Fruit fly (Drosophila melanogaster) whole organism, embryonic: Measurements from ENCODE around the gene Fas1.
A peak's percentile ranks its signal among the peaks of the same experiment; 100 is the strongest.

ENCODE experiments used
- Abd-B ChIP-seq: fragments of 200-800 bp; sonication (Bioruptor generic); optimal IDR thresholded peaks from 2 replicates; lab custom pipeline; 2018; ENCODE audit warnings: missing biosample characterization, mild to moderate bottlenecking, missing genetic modification characterization, moderate library complexity
- Atf6 ChIP-seq: fragments of 200-800 bp; sonication (Bioruptor generic); IDR thresholded peaks from 2 replicates; pipeline ENCODE4 v1.3.6; 2022; ENCODE audit warnings: missing biosample characterization, missing genetic modification characterization
- B-H2 ChIP-seq: fragments of 200-800 bp; sonication (Bioruptor generic); optimal IDR thresholded peaks from 2 replicates; lab custom pipeline; 2018; ENCODE audit warnings: missing biosample characterization, mild to moderate bottlenecking, missing genetic modification characterization
- Bteb2 ChIP-seq: fragments of 200-800 bp; sonication (Bioruptor generic); optimal IDR thresholded peaks from 2 replicates; lab custom pipeline; 2016; ENCODE audit warnings: missing biosample characterization, missing genetic modification characterization
- CG10462 ChIP-seq: fragments of 200-800 bp; sonication (Bioruptor generic); optimal IDR thresholded peaks from 2 replicates; lab custom pipeline; 2016; ENCODE audit warnings: missing biosample characterization, missing genetic modification characterization
- CG12104 ChIP-seq: fragments of 200-800 bp; sonication (Bioruptor generic); optimal IDR thresholded peaks from 3 replicates; lab custom pipeline; 2016; ENCODE audit warnings: missing biosample characterization, missing genetic modification characterization
- CG12391 ChIP-seq: fragments of 200-800 bp; sonication (Bioruptor generic); optimal IDR thresholded peaks from 3 replicates; lab custom pipeline; 2018; ENCODE audit warnings: missing biosample characterization, mild to moderate bottlenecking, missing genetic modification characterization, moderate library complexity
- CG13424 ChIP-seq: fragments of 200-800 bp; sonication (Bioruptor generic); optimal IDR thresholded peaks from 2 replicates; lab custom pipeline; 2019; ENCODE audit warnings: missing biosample characterization, mild to moderate bottlenecking, missing genetic modification characterization, moderate library complexity
- CG15601 ChIP-seq: fragments of 200-800 bp; sonication (Bioruptor generic); optimal IDR thresholded peaks from 3 replicates; lab custom pipeline; 2019; ENCODE audit warnings: missing biosample characterization, mild to moderate bottlenecking, missing genetic modification characterization, moderate library complexity
- CG17328 ChIP-seq: fragments of 200-800 bp; sonication (Bioruptor generic); IDR thresholded peaks from 2 replicates; pipeline ENCODE4 v1.3.6; 2022; ENCODE audit warnings: missing biosample characterization, missing genetic modification characterization
- CG2116 ChIP-seq: fragments of 200-800 bp; sonication (Bioruptor generic); optimal IDR thresholded peaks from 3 replicates; lab custom pipeline; 2018; ENCODE audit warnings: missing biosample characterization, mild to moderate bottlenecking, missing genetic modification characterization
- CG2199 ChIP-seq: fragments of 200-800 bp; sonication (Bioruptor generic); IDR thresholded peaks from 3 replicates; pipeline ENCODE4 v1.3.6; 2022; ENCODE audit warnings: missing biosample characterization, missing genetic modification characterization
- CG32772 ChIP-seq: fragments of 200-800 bp; sonication (Bioruptor generic); IDR thresholded peaks from 2 replicates; pipeline ENCODE4 v1.3.6; 2022; ENCODE audit warnings: missing biosample characterization, missing genetic modification characterization
- CG4404 ChIP-seq: fragments of 200-800 bp; sonication (Bioruptor generic); IDR thresholded peaks from 2 replicates; pipeline ENCODE4 v1.3.6; 2022; ENCODE audit warnings: missing biosample characterization, missing genetic modification characterization
- CG4707 ChIP-seq: fragments of 200-800 bp; sonication (Bioruptor generic); optimal IDR thresholded peaks from 2 replicates; lab custom pipeline; 2018; ENCODE audit warnings: missing biosample characterization, mild to moderate bottlenecking, missing genetic modification characterization, moderate library complexity
- CG6254 ChIP-seq: fragments of 200-800 bp; sonication (Bioruptor generic); optimal IDR thresholded peaks from 3 replicates; lab custom pipeline; 2017; ENCODE audit warnings: mild to moderate bottlenecking, missing biosample characterization, missing genetic modification reagents, missing genetic modification characterization
- CG8944 ChIP-seq: fragments of 200-800 bp; sonication (Bioruptor generic); optimal IDR thresholded peaks from 3 replicates; lab custom pipeline; 2016; ENCODE audit warnings: missing biosample characterization, missing genetic modification characterization
- CG9727 ChIP-seq: fragments of 200-800 bp; sonication (Bioruptor generic); optimal IDR thresholded peaks from 3 replicates; lab custom pipeline; 2017; ENCODE audit warnings: missing biosample characterization, mild to moderate bottlenecking, missing genetic modification characterization
- CoRest ChIP-seq: fragments of 200-800 bp; sonication (Bioruptor generic); optimal IDR thresholded peaks from 3 replicates; lab custom pipeline; 2018; ENCODE audit warnings: missing biosample characterization, mild to moderate bottlenecking, missing genetic modification characterization, moderate library complexity
- D19B ChIP-seq: fragments of 200-800 bp; sonication (Bioruptor generic); optimal IDR thresholded peaks from 2 replicates; lab custom pipeline; 2017; ENCODE audit warnings: missing biosample characterization, mild to moderate bottlenecking, missing genetic modification characterization
- Dll ChIP-seq: fragments of 200-800 bp; sonication (Bioruptor generic); IDR thresholded peaks from 4 replicates; pipeline ENCODE4 v1.3.6; 2022; ENCODE audit warnings: missing biosample characterization, missing genetic modification characterization; ENCODE audit not compliant: partially characterized antibody
- HLH3B ChIP-seq: fragments of 200-800 bp; sonication (Bioruptor generic); IDR thresholded peaks from 2 replicates; pipeline ENCODE4 v1.3.6; 2022; ENCODE audit warnings: missing biosample characterization, missing genetic modification characterization
- Hmr ChIP-seq: fragments of 200-800 bp; sonication (Bioruptor generic); optimal IDR thresholded peaks from 3 replicates; lab custom pipeline; 2017; ENCODE audit warnings: mild to moderate bottlenecking, missing biosample characterization, missing genetic modification reagents, missing genetic modification characterization
- Hr78 ChIP-seq, 2 experiments: fragments of 200-800 bp in 1 of 2; fragments of >200 bp in 1 of 2; sonication (Bioruptor generic) in 1 of 2; optimal IDR thresholded peaks; 2 replicates each; lab custom pipeline; 2017 to 2019; ENCODE audit warnings: missing biosample characterization in 2 of 2, missing genetic modification characterization in 2 of 2, mild to moderate bottlenecking in 1 of 2, moderate library complexity in 1 of 2
- Meics ChIP-seq: fragments of 200-800 bp; sonication (Bioruptor generic); optimal IDR thresholded peaks from 2 replicates; lab custom pipeline; 2017; ENCODE audit warnings: missing biosample characterization, mild to moderate bottlenecking, missing genetic modification characterization
- Mrtf ChIP-seq: fragments of 200-800 bp; sonication (Bioruptor generic); IDR thresholded peaks from 3 replicates; pipeline ENCODE4 v1.3.6; 2022; ENCODE audit warnings: missing biosample characterization, missing genetic modification characterization
- Oli ChIP-seq: fragments of 200-800 bp; sonication (Bioruptor generic); optimal IDR thresholded peaks from 2 replicates; lab custom pipeline; 2018; ENCODE audit warnings: missing biosample characterization, mild to moderate bottlenecking, missing genetic modification characterization, moderate library complexity
- Optix ChIP-seq: fragments of 200-800 bp; sonication (Bioruptor generic); IDR thresholded peaks from 3 replicates; pipeline ENCODE4 v1.3.6; 2022; ENCODE audit warnings: missing biosample characterization, missing genetic modification characterization
- Ssrp ChIP-seq: fragments of 200-800 bp; sonication (Bioruptor generic); optimal IDR thresholded peaks from 2 replicates; lab custom pipeline; 2018; ENCODE audit warnings: missing biosample characterization, mild to moderate bottlenecking, missing genetic modification characterization, moderate library complexity
- Taf1 ChIP-seq: fragments of 200-800 bp; sonication (Bioruptor generic); IDR thresholded peaks from 2 replicates; pipeline ENCODE4 v1.3.6; 2022; ENCODE audit warnings: missing biosample characterization, missing genetic modification characterization
- Trl ChIP-seq, 3 experiments: fragments of >200 bp in 2 of 3; fragments of 200-800 bp in 1 of 3; sonication (Bioruptor generic) in 1 of 3; optimal IDR thresholded peaks; 2 replicates in 1 of 3; 3 replicates in 2 of 3; lab custom pipeline; 2016 to 2017; ENCODE audit warnings: missing biosample characterization in 1 of 3, missing genetic modification characterization in 1 of 3
- Vsx1 ChIP-seq: fragments of 200-800 bp; sonication (Bioruptor generic); optimal IDR thresholded peaks from 2 replicates; lab custom pipeline; 2017; ENCODE audit warnings: missing biosample characterization, mild to moderate bottlenecking, missing genetic modification characterization, missing genetic modification reagents
- bbx ChIP-seq: fragments of 200-800 bp; sonication (Bioruptor generic); IDR thresholded peaks from 2 replicates; pipeline ENCODE4 v1.3.6; 2022; ENCODE audit warnings: missing biosample characterization, missing genetic modification characterization; ENCODE audit not compliant: partially characterized antibody
- bcd ChIP-seq: fragments of 200-800 bp; sonication (Bioruptor generic); optimal IDR thresholded peaks from 2 replicates; lab custom pipeline; 2017; ENCODE audit warnings: missing biosample characterization, mild to moderate bottlenecking, missing genetic modification characterization
- cato ChIP-seq: fragments of 200-800 bp; sonication (Bioruptor generic); optimal IDR thresholded peaks from 2 replicates; lab custom pipeline; 2016; ENCODE audit warnings: missing biosample characterization, missing genetic modification characterization, borderline replicate concordance
- ci ChIP-seq: fragments of 200-800 bp; sonication (Bioruptor generic); IDR thresholded peaks from 3 replicates; pipeline ENCODE4 v1.3.6; 2022; ENCODE audit warnings: missing biosample characterization, missing genetic modification characterization
- danr ChIP-seq: fragments of 200-800 bp; sonication (Bioruptor generic); IDR thresholded peaks from 2 replicates; pipeline ENCODE4 v1.3.6; 2022; ENCODE audit warnings: missing biosample characterization, missing genetic modification characterization
- dysf ChIP-seq: fragments of 200-800 bp; sonication (Bioruptor generic); IDR thresholded peaks from 3 replicates; pipeline ENCODE4 v1.3.6; 2022; ENCODE audit warnings: missing biosample characterization, missing genetic modification characterization
- ind ChIP-seq: fragments of 200-800 bp; sonication (Bioruptor generic); optimal IDR thresholded peaks from 3 replicates; lab custom pipeline; 2016; ENCODE audit warnings: missing biosample characterization, missing genetic modification characterization
- jing ChIP-seq: fragments of 200-800 bp; sonication (Bioruptor generic); optimal IDR thresholded peaks from 2 replicates; lab custom pipeline; 2018; ENCODE audit warnings: missing biosample characterization, mild to moderate bottlenecking, missing genetic modification characterization
- jumu ChIP-seq: fragments of 200-800 bp; sonication (Bioruptor generic); optimal IDR thresholded peaks from 3 replicates; lab custom pipeline; 2016; ENCODE audit warnings: missing biosample characterization, missing genetic modification characterization
- odd ChIP-seq: fragments of 200-800 bp; sonication (Bioruptor generic); optimal IDR thresholded peaks from 2 replicates; lab custom pipeline; 2017; ENCODE audit warnings: missing biosample characterization, mild to moderate bottlenecking, missing genetic modification characterization
- row ChIP-seq: fragments of 200-800 bp; sonication (Bioruptor generic); IDR thresholded peaks from 3 replicates; pipeline ENCODE4 v1.3.6; 2022; ENCODE audit warnings: missing biosample characterization, missing genetic modification characterization
- schlank ChIP-seq: fragments of 200-800 bp; sonication (Bioruptor generic); optimal IDR thresholded peaks from 2 replicates; lab custom pipeline; 2018; ENCODE audit warnings: missing biosample characterization, mild to moderate bottlenecking, missing genetic modification characterization
- tin ChIP-seq: fragments of 200-800 bp; sonication (Bioruptor generic); optimal IDR thresholded peaks from 3 replicates; lab custom pipeline; 2016; ENCODE audit warnings: missing biosample characterization, missing genetic modification characterization
- vnd ChIP-seq: fragments of 200-800 bp; sonication (Bioruptor generic); IDR thresholded peaks from 3 replicates; pipeline ENCODE4 v1.3.6; 2022; ENCODE audit warnings: missing biosample characterization, missing genetic modification characterization; ENCODE audit not compliant: partially characterized antibody
- zen ChIP-seq: fragments of 200-800 bp; sonication (Bioruptor generic); optimal IDR thresholded peaks from 3 replicates; lab custom pipeline; 2018; ENCODE audit warnings: missing biosample characterization, mild to moderate bottlenecking, missing genetic modification characterization, moderate library complexity

Gene Fas1

DNA sequence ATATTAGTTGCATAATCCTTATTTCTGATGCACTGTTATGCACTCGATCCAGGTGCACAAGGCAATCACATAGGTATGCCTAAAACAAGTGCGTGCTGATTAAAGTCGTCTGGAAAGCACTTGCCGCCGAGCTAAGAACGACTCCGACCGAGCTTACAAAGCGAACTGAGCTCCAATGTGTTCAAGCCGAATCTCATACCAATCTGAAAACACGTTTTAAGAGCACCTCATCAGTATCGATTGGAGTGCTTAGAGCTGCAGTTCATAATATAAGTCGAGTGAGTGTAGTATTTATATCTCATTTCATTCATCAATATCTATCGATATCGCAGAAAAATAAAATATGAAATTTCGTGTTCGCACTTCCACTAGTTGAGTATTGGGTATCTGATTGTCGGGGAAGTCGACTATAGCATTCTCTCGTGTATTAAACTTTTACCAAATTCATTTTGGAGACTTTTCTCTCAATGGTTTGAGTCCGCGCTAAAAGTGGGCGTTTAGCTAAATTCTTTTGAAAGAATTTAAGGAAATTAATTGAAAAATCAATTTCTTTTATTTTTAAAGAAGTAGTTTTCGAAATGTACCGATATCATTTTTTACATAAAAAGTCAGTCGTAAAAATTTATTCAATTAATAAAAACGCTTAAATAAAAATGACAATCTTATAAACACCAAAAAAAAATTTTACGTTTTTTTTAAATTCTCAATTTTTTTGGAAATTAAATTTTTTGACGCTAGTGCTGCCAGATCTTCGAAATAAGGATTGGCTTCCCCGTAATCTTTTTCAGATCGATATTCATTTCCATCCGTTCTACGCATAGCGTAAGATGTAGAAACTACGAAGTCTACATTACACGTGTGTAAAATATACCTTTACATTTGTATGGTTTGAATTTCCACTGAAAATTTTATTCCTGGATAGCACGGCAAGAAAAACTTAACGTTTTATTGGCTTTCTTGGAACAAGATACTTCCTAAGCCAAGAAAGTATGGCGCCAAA lies 30.8 kb downstream of the Fas1 start, which contains the start of gene modSP (continued):
- TF ChIP-seq schlank (tag; lab: Kevin White, UChicago) (no peak), CG13424 (tag; lab: Kevin White, UChicago) (peak; percentile 12), CG12104 (GFP tag; lab: Kevin White, UChicago) (peak; percentile 39), HLH3B (peak; percentile 33; the same call in 1 of the 2 replicates), tin (GFP tag; lab: Kevin White, UChicago) (peak; percentile 18), Meics (peak; percentile 29), CG2116 (GFP tag; lab: Kevin White, UChicago) (peak; percentile 42), vnd (GFP tag; lab: Robert Waterston, UW) (peak; percentile 62), B-H2 (GFP tag; lab: Kevin White, UChicago) (no peak), CG2199 (peak; percentile 88), dysf (GFP tag; lab: Robert Waterston, UW) (peak; percentile 34; the same call in 1 of the 3 replicates), CG32772 (GFP tag; lab: Robert Waterston, UW) (no peak), ci (GFP tag; lab: Robert Waterston, UW) (0 out of 3 replicates have a peak, but pooled peaks have one; percentile 54), danr (GFP tag; lab: Robert Waterston, UW) (no peak), Taf1 (GFP tag; lab: Robert Waterston, UW) (peak; percentile 38; the same call in 1 of the 2 replicates), Hr78 (GFP tag; optimal IDR thresholded peaks at IDR 0.05; lab: Kevin White, UChicago) (no peak), CG10462 (no peak), bcd (GFP tag; lab: Kevin White, UChicago) (peak; percentile 31), Optix (GFP tag; lab: Robert Waterston, UW) (peak; percentile 28; the same call in 1 of the 3 replicates), CG15601 (peak; percentile 16), Bteb2 (GFP tag; lab: Kevin White, UChicago) (peak; percentile 9), CG8944 (no peak), bbx (GFP tag; lab: Robert Waterston, UW) (peak; percentile 83), CG12391 (tag; lab: Kevin White, UChicago) (peak; percentile 50), CoRest (peak; percentile 59), Mrtf (GFP tag; lab: Robert Waterston, UW) (peak; percentile 37; the same call in 1 of the 3 replicates), cato (GFP tag; lab: Kevin White, UChicago) (no peak), ind (GFP tag; lab: Kevin White, UChicago) (peak; percentile 44), CG4404 (GFP tag; lab: Robert Waterston, UW) (no peak), Trl (optimal IDR thresholded peaks at IDR 0.05; lab: Kevin White, UChicago) (no peak), Trl (GFP tag; optimal IDR thresholded peaks at IDR 0.05; lab: Kevin White, UChicago) (peak; percentile 33), D19B (peak; percentile 45), Dll (GFP tag; lab: Robert Waterston, UW) (peak; percentile 80), jing (GFP tag; lab: Kevin White, UChicago) (no peak), CG4707 (no peak), Atf6 (GFP tag; lab: Robert Waterston, UW) (peak; percentile 15), row (peak; percentile 73), Vsx1 (GFP tag; lab: Kevin White, UChicago) (no peak), Hmr (GFP tag; lab: Kevin White, UChicago) (peak; percentile 68), odd (GFP tag; lab: Kevin White, UChicago) (no peak), Oli (peak; percentile 14), jumu (peak; percentile 18), CG6254 (GFP tag; lab: Kevin White, UChicago) (no peak), CG17328 (0 out of 2 replicates have a peak, but pooled peaks have one; percentile 12), Ssrp (no peak), CG9727 (GFP tag; lab: Kevin White, UChicago) (no peak), zen (tag; lab: Kevin White, UChicago) (peak; percentile 19), Abd-B (GFP tag; lab: Kevin White, UChicago) (peak; percentile 7)
